Worm (Caenorhabditis elegans): Measurements from ENCODE around the gene K12H6.5.

Gene K12H6.5

ce11 chrII:2783380-2783779 is 42.6 kb downstream of the K12H6.5 start:
- TF ChIP-seq nhr-25 (tag; optimal IDR thresholded peaks at IDR 0.05) (no peak), nhr-237 (tag; optimal IDR thresholded peaks at IDR 0.05) (no peak), elt-2 (tag; optimal IDR thresholded peaks at IDR 0.05) (no peak), ceh-16 (tag; optimal IDR thresholded peaks at IDR 0.05) (no peak), egl-5 (tag; optimal IDR thresholded peaks at IDR 0.05) (no peak), elt-3 (tag; optimal IDR thresholded peaks at IDR 0.05) (no peak), snpc-4 (tag; optimal IDR thresholded peaks at IDR 0.05) (no peak), sea-2 (GFP tag; optimal IDR thresholded peaks at IDR 0.05) (no peak), ceh-9 (tag; optimal IDR thresholded peaks at IDR 0.05) (no peak), ztf-11 (tag; optimal IDR thresholded peaks at IDR 0.05) (no peak), nhr-11 (tag; optimal IDR thresholded peaks at IDR 0.05) (no peak), nhr-77 (tag; optimal IDR thresholded peaks at IDR 0.05) (no peak), unc-62 (GFP tag; optimal IDR thresholded peaks at IDR 0.05) (no peak), fos-1 (tag; optimal IDR thresholded peaks at IDR 0.05) (no peak)

ce11 chrII:2781355-2781754 is 44.6 kb downstream of the K12H6.5 start, which contains the start of gene F08D12.2:
TSS of gene F08D12.2 (plus strand) at chrII:2781655.
- TF ChIP-seq nhr-23 (tag; optimal IDR thresholded peaks at IDR 0.05) (no peak), ceh-28 (tag; optimal IDR thresholded peaks at IDR 0.05) (no peak), aly-2 (tag; optimal IDR thresholded peaks at IDR 0.05) (no peak), fos-1 (tag; optimal IDR thresholded peaks at IDR 0.05) (no peak), ceh-16 (tag; optimal IDR thresholded peaks at IDR 0.05) (no peak), lsy-12 (tag; optimal IDR thresholded peaks at IDR 0.05) (no peak), nhr-43 (tag; optimal IDR thresholded peaks at IDR 0.05; ENCODE audit: poor library complexity, severe bottlenecking) (no peak), egl-27 (tag; optimal IDR thresholded peaks at IDR 0.05) (no peak), elt-2 (tag; optimal IDR thresholded peaks at IDR 0.05) (no peak), ztf-11 (tag; optimal IDR thresholded peaks at IDR 0.05) (no peak), eor-1 (tag; optimal IDR thresholded peaks at IDR 0.05) (no peak), fkh-2 (tag; optimal IDR thresholded peaks at IDR 0.05) (no peak), nhr-11 (tag; optimal IDR thresholded peaks at IDR 0.05) (no peak), nhr-76 (tag; optimal IDR thresholded peaks at IDR 0.05) (no peak), unc-62 (GFP tag; optimal IDR thresholded peaks at IDR 0.05) (no peak), skn-1 (tag; optimal IDR thresholded peaks at IDR 0.05) (no peak)

ce11 chrII:2780804-2781203 is 45.2 kb downstream of the K12H6.5 start:
- no peak for TF ChIP-seq unc-62 (GFP tag; optimal IDR thresholded peaks at IDR 0.05)
- no peak for TF ChIP-seq mdl-1 (tag; optimal IDR thresholded peaks at IDR 0.05)
- TF ChIP-seq nhr-67 (tag; optimal IDR thresholded peaks at IDR 0.05): no peak
- no peak for TF ChIP-seq nhr-25 (tag; optimal IDR thresholded peaks at IDR 0.05)
- TF ChIP-seq lin-15B (tag; optimal IDR thresholded peaks at IDR 0.05): no peak
- TF ChIP-seq hmg-11 (tag; optimal IDR thresholded peaks at IDR 0.05): no peak
- no peak for TF ChIP-seq lsy-12 (tag; optimal IDR thresholded peaks at IDR 0.05)

- no peak for TF ChIP-seq R02D3.7 (tag; optimal IDR thresholded peaks at IDR 0.05)
- TF ChIP-seq nhr-76 (tag; optimal IDR thresholded peaks at IDR 0.05): no peak
- no peak for TF ChIP-seq fkh-2 (tag; optimal IDR thresholded peaks at IDR 0.05)
- no peak for TF ChIP-seq nhr-237 (tag; optimal IDR thresholded peaks at IDR 0.05)
- no peak for TF ChIP-seq nhr-23 (tag; optimal IDR thresholded peaks at IDR 0.05)
- TF ChIP-seq mdl-1 (tag; optimal IDR thresholded peaks at IDR 0.05): no peak
- no peak for TF ChIP-seq fkh-10 (GFP tag; optimal IDR thresholded peaks at IDR 0.05)
- TF ChIP-seq eor-1 (tag; optimal IDR thresholded peaks at IDR 0.05): no peak
- TF ChIP-seq snpc-4 (tag; optimal IDR thresholded peaks at IDR 0.05): no peak
- no peak for TF ChIP-seq egl-5 (tag; optimal IDR thresholded peaks at IDR 0.05)
Measured at ce11 chrII:2779253-2779652, 46.7 kb downstream of the K12H6.5 start, which contains the start of gene F08D12.3. TSS of gene F08D12.3 (plus strand) at chrII:2779553.

- TF ChIP-seq jun-1 (tag; optimal IDR thresholded peaks at IDR 0.05) (no peak), pqm-1 (tag; optimal IDR thresholded peaks at IDR 0.05) (no peak), nhr-76 (tag; optimal IDR thresholded peaks at IDR 0.05) (no peak), nfya-1 (tag; optimal IDR thresholded peaks at IDR 0.05; ENCODE audit: insufficient read depth) (no peak)
Measured at ce11 chrII:2777846-2778245, 48.1 kb downstream of the K12H6.5 start, which contains the start of gene F08D12.4. TSS of gene F08D12.4 (plus strand) at chrII:2778146.
